Worm (Caenorhabditis elegans) whole organism, L4 larva: ENCODE measurements around the gene ifa-1.

Experiments
- T20F7.1 ChIP-seq: fragments of 200-800 bp; sonication (Bioruptor generic); optimal IDR thresholded peaks from 2 replicates; lab custom pipeline; 2018; ENCODE audit warnings: mild to moderate bottlenecking, missing genetic modification characterization, missing compliant biosample characterization
- Y105C5A.15 ChIP-seq: fragments of 200-800 bp; sonication (Bioruptor generic); IDR thresholded peaks from 2 replicates; pipeline ENCODE4 v1.3.6; 2022; ENCODE audit warnings: missing genetic modification characterization, missing compliant biosample characterization
- ZK337.2 ChIP-seq: fragments of 200-800 bp; sonication (Bioruptor generic); IDR thresholded peaks from 2 replicates; pipeline ENCODE4 v1.3.6; 2022; ENCODE audit warnings: missing genetic modification reagents, missing genetic modification characterization, missing compliant biosample characterization
- aha-1 ChIP-seq: fragments of 150-350 bp; peaks from one replicate; lab custom pipeline; 2014; ENCODE audit warnings: missing biosample characterization, missing genetic modification characterization
- ceh-20 ChIP-seq: fragments of 200-800 bp; sonication (Bioruptor generic); IDR thresholded peaks from 2 replicates; pipeline ENCODE4 v1.3.6; 2022; ENCODE audit warnings: missing genetic modification reagents, missing genetic modification characterization, missing compliant biosample characterization
- ceh-28 ChIP-seq: fragments of 150-350 bp; optimal IDR thresholded peaks from 2 replicates; lab custom pipeline; 2014; ENCODE audit warnings: missing biosample characterization, missing genetic modification reagents, missing genetic modification characterization
- ceh-32 ChIP-seq: sonication (generic microtip); optimal IDR thresholded peaks from 2 replicates; lab custom pipeline; 2016; ENCODE audit warnings: mild to moderate bottlenecking, missing genetic modification characterization, missing compliant biosample characterization; ENCODE audit not compliant: poor library complexity
- ceh-82 ChIP-seq: sonication (generic microtip); optimal IDR thresholded peaks from 2 replicates; lab custom pipeline; 2017; ENCODE audit warnings: missing biosample characterization, missing genetic modification characterization
- cey-2 ChIP-seq: sonication (generic microtip); optimal IDR thresholded peaks from 3 replicates; lab custom pipeline; 2017; ENCODE audit warnings: missing genetic modification characterization, mild to moderate bottlenecking, missing compliant biosample characterization, antibody characterized with exemption, borderline replicate concordance; ENCODE audit not compliant: insufficient read depth
- daf-16 ChIP-seq, 3 experiments: sonication (generic microtip); optimal IDR thresholded peaks; 2 replicates each; lab custom pipeline; 2016 to 2017; ENCODE audit warnings: missing genetic modification characterization in 3 of 3, missing genetic modification reagents in 3 of 3, mild to moderate bottlenecking in 2 of 3, missing compliant biosample characterization in 2 of 3, missing biosample characterization in 1 of 3, moderate library complexity in 1 of 3
- dmd-6 ChIP-seq: fragments of 200-800 bp; sonication (Bioruptor generic); IDR thresholded peaks from 2 replicates; pipeline ENCODE4 v1.3.6; 2022; ENCODE audit warnings: missing genetic modification reagents, missing genetic modification characterization, missing compliant biosample characterization
- hlh-11 ChIP-seq: fragments of 200-800 bp; sonication (Bioruptor generic); optimal IDR thresholded peaks from 2 replicates; lab custom pipeline; 2018; ENCODE audit warnings: mild to moderate bottlenecking, missing genetic modification characterization, missing compliant biosample characterization
- hlh-30 ChIP-seq: sonication (generic microtip); optimal IDR thresholded peaks from 2 replicates; lab custom pipeline; 2017; ENCODE audit warnings: antibody characterized with exemption, mild to moderate bottlenecking, missing genetic modification characterization, missing compliant biosample characterization; ENCODE audit not compliant: insufficient read depth
- lin-1 ChIP-seq: fragments of 200-800 bp; sonication (Bioruptor generic); IDR thresholded peaks from 2 replicates; pipeline ENCODE4 v1.3.6; 2022; ENCODE audit warnings: missing genetic modification reagents, missing genetic modification characterization, missing compliant biosample characterization
- lin-29 ChIP-seq: fragments of 200-800 bp; sonication (Bioruptor generic); IDR thresholded peaks from 2 replicates; pipeline ENCODE4 v1.3.6; 2022; ENCODE audit warnings: missing genetic modification reagents, missing genetic modification characterization, missing compliant biosample characterization
- lin-38 ChIP-seq: fragments of 200-800 bp; sonication (Bioruptor generic); IDR thresholded peaks from 2 replicates; pipeline ENCODE4 v1.3.6; 2022; ENCODE audit warnings: missing genetic modification reagents, missing genetic modification characterization, missing compliant biosample characterization
- lin-39 ChIP-seq: fragments of 150-350 bp; optimal IDR thresholded peaks from 2 replicates; lab custom pipeline; 2014; ENCODE audit warnings: missing biosample characterization, missing genetic modification reagents, missing genetic modification characterization
- lsy-2 ChIP-seq, 2 experiments: fragments of 150-350 bp in 1 of 2; sonication (generic microtip) in 1 of 2; optimal IDR thresholded peaks; 2 replicates each; lab custom pipeline; 2014 to 2017; ENCODE audit warnings: missing biosample characterization in 2 of 2, missing genetic modification characterization in 2 of 2
- madf-5 ChIP-seq, 2 experiments: fragments of 200-800 bp; sonication (Bioruptor generic); IDR thresholded peaks; 2 replicates each; pipeline ENCODE4 v1.3.6; 2022; ENCODE audit warnings: missing compliant biosample characterization in 2 of 2, missing genetic modification characterization in 2 of 2
- mdl-1 ChIP-seq, 2 experiments: fragments of 150-350 bp in 1 of 2; sonication (generic microtip) in 1 of 2; optimal IDR thresholded peaks; 2 replicates each; lab custom pipeline; 2014 to 2017; ENCODE audit warnings: missing biosample characterization in 2 of 2, missing genetic modification characterization in 2 of 2
- mes-2 ChIP-seq: sonication (generic microtip); optimal IDR thresholded peaks from 2 replicates; lab custom pipeline; 2016; ENCODE audit warnings: missing genotype, mild to moderate bottlenecking, missing genetic modification characterization, missing compliant biosample characterization; ENCODE audit not compliant: poor library complexity, severe bottlenecking
- mxl-2 ChIP-seq: fragments of 200-800 bp; sonication (Bioruptor generic); conservative IDR thresholded peaks from 2 replicates; pipeline ENCODE4 v1.3.6; 2022; ENCODE audit warnings: missing genetic modification reagents, missing genetic modification characterization, missing compliant biosample characterization
- nhr-10 ChIP-seq: fragments of 150-350 bp; optimal IDR thresholded peaks from 2 replicates; lab custom pipeline; 2014; ENCODE audit warnings: missing biosample characterization, missing genetic modification characterization
- nhr-102 ChIP-seq: sonication (generic microtip); optimal IDR thresholded peaks from 2 replicates; lab custom pipeline; 2016; ENCODE audit warnings: mild to moderate bottlenecking, missing genetic modification characterization, moderate library complexity, missing compliant biosample characterization
- nhr-111 ChIP-seq: fragments of 200-800 bp; sonication (Bioruptor generic); optimal IDR thresholded peaks from 2 replicates; lab custom pipeline; 2018; ENCODE audit warnings: mild to moderate bottlenecking, missing genetic modification characterization, missing compliant biosample characterization
- nhr-25 ChIP-seq: sonication (generic microtip); optimal IDR thresholded peaks from 2 replicates; lab custom pipeline; 2017; ENCODE audit warnings: missing genetic modification characterization, mild to moderate bottlenecking, missing compliant biosample characterization, antibody characterized with exemption, moderate library complexity, borderline replicate concordance; ENCODE audit not compliant: insufficient read depth
- nhr-28 ChIP-seq: fragments of 150-350 bp; optimal IDR thresholded peaks from 2 replicates; lab custom pipeline; 2014; ENCODE audit warnings: missing biosample characterization, missing genetic modification characterization
- nhr-41 ChIP-seq: fragments of 200-800 bp; sonication (Bioruptor generic); IDR thresholded peaks from 2 replicates; pipeline ENCODE4 v1.3.6; 2022; ENCODE audit warnings: missing genetic modification reagents, missing genetic modification characterization, missing compliant biosample characterization
- nhr-76 ChIP-seq: fragments of 150-350 bp; optimal IDR thresholded peaks from 2 replicates; lab custom pipeline; 2014; ENCODE audit warnings: missing biosample characterization, missing genetic modification characterization
- pqm-1 ChIP-seq: sonication (generic microtip); optimal IDR thresholded peaks from 2 replicates; lab custom pipeline; 2017; ENCODE audit warnings: missing biosample characterization, missing genetic modification characterization
- sdz-12 ChIP-seq: fragments of 200-800 bp; sonication (Bioruptor generic); optimal IDR thresholded peaks from 2 replicates; lab custom pipeline; 2018; ENCODE audit warnings: mild to moderate bottlenecking, missing genetic modification characterization, missing compliant biosample characterization
- snpc-1.2 ChIP-seq: fragments of 200-800 bp; sonication (Bioruptor generic); IDR thresholded peaks from 2 replicates; pipeline ENCODE4 v1.3.6; 2022; ENCODE audit warnings: missing genetic modification reagents, missing genetic modification characterization, missing compliant biosample characterization
- snpc-4 ChIP-seq: fragments of 150-350 bp; optimal IDR thresholded peaks from 2 replicates; lab custom pipeline; 2014; ENCODE audit warnings: missing biosample characterization, missing genetic modification characterization
- zfp-2 ChIP-seq: sonication (generic microtip); optimal IDR thresholded peaks from 2 replicates; lab custom pipeline; 2016; ENCODE audit warnings: mild to moderate bottlenecking, missing genetic modification characterization, missing compliant biosample characterization

Gene ifa-1

ce11 chrX:11270882-11271281, at the start of gene ifa-1:
Gene ifa-1, plus strand, starts transcription at chrX:11271182.
- TF ChIP-seq pqm-1 (tag; lab: Kevin White, UChicago) (no peak), snpc-4 (no peak), aha-1 (tag; lab: Kevin White, UChicago) (no peak), madf-5 (GFP tag; IDR thresholded peaks at IDR 0.05; lab: Robert Waterston, UW) (no peak)
- TF ChIP-seq, all 104 proteins: peak for 0

- no peak for TF ChIP-seq lin-29 (GFP tag; lab: Robert Waterston, UW)
- TF ChIP-seq T20F7.1 (GFP tag; lab: Kevin White, UChicago): no peak
- no peak for TF ChIP-seq nhr-76 (tag; lab: Kevin White, UChicago)
- TF ChIP-seq daf-16 (GFP tag; optimal IDR thresholded peaks at IDR 0.05; lab: Kevin White, UChicago): no peak
- peak; percentile 19 for TF ChIP-seq daf-16 (tag; optimal IDR thresholded peaks at IDR 0.05; lab: Kevin White, UChicago)
- TF ChIP-seq mes-2 (tag; lab: Kevin White, UChicago): peak; percentile 16
- peak; percentile 82 for TF ChIP-seq aha-1 (tag; lab: Kevin White, UChicago)
Measured at ce11 chrX:11222597-11223218, 48.3 kb upstream of the ifa-1 start, which contains the start of gene C34F6.9. Gene C34F6.9, minus strand, starts transcription at chrX:11222647.

- no peak for TF ChIP-seq lin-38
- no peak for TF ChIP-seq Y105C5A.15 (GFP tag; lab: Robert Waterston, UW)
- no peak for TF ChIP-seq pqm-1 (tag; lab: Kevin White, UChicago)
- TF ChIP-seq ceh-82: no peak
- no peak for TF ChIP-seq zfp-2
- no peak for TF ChIP-seq lin-39
- TF ChIP-seq lin-1 (GFP tag; lab: Robert Waterston, UW): no peak
- TF ChIP-seq sdz-12 (GFP tag; lab: Kevin White, UChicago): no peak
Measured at ce11 chrX:11226595-11226994, 44.4 kb upstream of the ifa-1 start, which contains the start of gene C34F6.12. Gene C34F6.12, minus strand, starts transcription at chrX:11226695.

DNA sequence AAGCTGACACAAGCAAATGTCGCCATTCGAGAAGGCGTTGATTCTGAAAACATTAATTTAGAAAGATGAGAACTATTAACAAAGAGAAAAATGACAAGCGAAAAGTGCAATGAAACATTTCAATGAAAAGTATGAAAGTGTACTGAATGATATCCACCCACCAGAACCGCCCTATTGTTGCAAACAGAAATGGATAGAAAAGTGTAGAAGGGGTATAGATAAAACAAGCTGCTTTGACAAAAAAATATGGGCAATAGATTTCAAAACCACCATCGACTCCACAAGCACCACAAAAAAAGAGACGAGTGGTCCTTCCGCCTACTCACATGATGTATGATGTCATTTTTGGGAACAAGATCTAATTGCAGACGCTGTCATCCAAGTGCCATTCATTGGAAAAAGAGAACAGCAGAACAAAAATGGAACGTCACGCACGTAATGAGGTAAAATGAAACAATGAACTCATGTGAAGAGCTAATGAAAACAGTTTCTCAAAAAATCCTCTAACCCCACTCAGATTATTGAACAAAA, 30.3 kb upstream of the ifa-1 start, which contains the start of gene C34F6.10:
TSS of gene C34F6.10 (minus strand) at position 51 of the 531 bp plus-strand sequence.
- TF ChIP-seq ZK337.2: no peak
- TF ChIP-seq nhr-28: no peak
- no peak for TF ChIP-seq nhr-25
- no peak for TF ChIP-seq nhr-102 (tag; lab: Kevin White, UChicago)
- no peak for TF ChIP-seq nhr-10 (tag; lab: Kevin White, UChicago)
- TF ChIP-seq snpc-1.2 (GFP tag; lab: Robert Waterston, UW): no peak
- no peak for TF ChIP-seq nhr-41 (GFP tag; lab: Robert Waterston, UW)
- no peak for TF ChIP-seq mxl-2 (GFP tag; lab: Robert Waterston, UW)
- 0 out of 2 replicates have a peak, but pooled peaks have one; percentile 41 for TF ChIP-seq ceh-20
- TF ChIP-seq hlh-11 (tag; lab: Kevin White, UChicago): peak; percentile 17
- no peak for TF ChIP-seq nhr-111 (GFP tag; lab: Kevin White, UChicago)
- peak in 1 of 2 experiments; percentile 22 for TF ChIP-seq lsy-2 (tag; optimal IDR thresholded peaks at IDR 0.05; lab: Kevin White, UChicago)
- TF ChIP-seq ceh-32 (tag; lab: Kevin White, UChicago): no peak
- TF ChIP-seq cey-2: no peak
- no peak for TF ChIP-seq ceh-28 (tag; lab: Kevin White, UChicago)
- TF ChIP-seq mdl-1 (tag; optimal IDR thresholded peaks at IDR 0.05; lab: Kevin White, UChicago): peak in 1 of 2 experiments; percentile 6
- peak; percentile 53 for TF ChIP-seq hlh-30
- 0 out of 2 replicates have a peak, but pooled peaks have one; percentile 8 for TF ChIP-seq dmd-6 (GFP tag; lab: Robert Waterston, UW)
